Worm (Caenorhabditis elegans) whole organism, young adult: ENCODE data around the gene ZK856.5.

Experiments used
- B0035.1 ChIP-seq: sonication (generic microtip); optimal IDR thresholded peaks from 2 replicates; lab custom pipeline; 2016; ENCODE audit warnings: missing genetic modification characterization, mild to moderate bottlenecking, missing compliant biosample characterization, missing genotype, missing genetic modification reagents
- C06A6.2 ChIP-seq: fragments of 200-800 bp; sonication (Bioruptor generic); conservative IDR thresholded peaks from 2 replicates; pipeline ENCODE4 v1.3.6; 2022; ENCODE audit warnings: missing genetic modification characterization, missing compliant biosample characterization
- D2030.7 ChIP-seq: fragments of 200-800 bp; sonication (Bioruptor generic); IDR thresholded peaks from 2 replicates; pipeline ENCODE4 v1.3.6; 2022; ENCODE audit warnings: missing genetic modification reagents, missing genetic modification characterization, missing compliant biosample characterization
- F22D6.2 ChIP-seq: sonication (generic microtip); optimal IDR thresholded peaks from 2 replicates; lab custom pipeline; 2016; ENCODE audit warnings: mild to moderate bottlenecking, missing genetic modification characterization, missing compliant biosample characterization
- F37B4.10 ChIP-seq: fragments of 200-800 bp; sonication (Bioruptor generic); IDR thresholded peaks from 2 replicates; pipeline ENCODE4 v1.3.6; 2022; ENCODE audit warnings: missing genetic modification characterization, missing compliant biosample characterization
- F39B2.1 ChIP-seq: fragments of 200-800 bp; sonication (Bioruptor generic); IDR thresholded peaks from 2 replicates; pipeline ENCODE4 v1.3.6; 2022; ENCODE audit warnings: missing genetic modification reagents, missing genetic modification characterization, missing compliant biosample characterization
- F52B5.7 ChIP-seq: sonication (generic microtip); optimal IDR thresholded peaks from 2 replicates; lab custom pipeline; 2016; ENCODE audit warnings: mild to moderate bottlenecking, missing genetic modification characterization, missing compliant biosample characterization
- F57A8.1 ChIP-seq: fragments of 200-800 bp; sonication (Bioruptor generic); optimal IDR thresholded peaks from 2 replicates; lab custom pipeline; 2018; ENCODE audit warnings: mild to moderate bottlenecking, missing genetic modification characterization, moderate library complexity, missing compliant biosample characterization
- F57C9.4 ChIP-seq: sonication (generic microtip); optimal IDR thresholded peaks from 2 replicates; lab custom pipeline; 2017; ENCODE audit warnings: mild to moderate bottlenecking, missing genetic modification characterization, missing compliant biosample characterization
- T26A5.8 ChIP-seq: sonication (generic microtip); optimal IDR thresholded peaks from 2 replicates; lab custom pipeline; 2016; ENCODE audit warnings: missing genetic modification characterization, missing compliant biosample characterization
- Y53F4B.3 ChIP-seq: fragments of 200-800 bp; sonication (Bioruptor generic); IDR thresholded peaks from 2 replicates; pipeline ENCODE4 v1.3.6; 2022; ENCODE audit warnings: missing genetic modification reagents, missing genetic modification characterization, missing compliant biosample characterization
- Y53G8AR.9 ChIP-seq: fragments of 200-800 bp; sonication (Bioruptor generic); conservative IDR thresholded peaks from 2 replicates; pipeline ENCODE4 v1.3.6; 2022; ENCODE audit warnings: missing genetic modification reagents, missing genetic modification characterization, missing compliant biosample characterization
- Y56A3A.18 ChIP-seq: fragments of 200-800 bp; sonication (Bioruptor generic); IDR thresholded peaks from 2 replicates; pipeline ENCODE4 v1.3.6; 2022; ENCODE audit warnings: missing genetic modification reagents, missing genetic modification characterization, missing compliant biosample characterization
- Y79H2A.3 ChIP-seq: fragments of 200-800 bp; sonication (Bioruptor generic); conservative IDR thresholded peaks from 2 replicates; pipeline ENCODE4 v1.3.6; 2022; ENCODE audit warnings: missing genetic modification reagents, missing genetic modification characterization, missing compliant biosample characterization
- Y95B8A.8 ChIP-seq: fragments of 200-800 bp; sonication (Bioruptor generic); IDR thresholded peaks from 2 replicates; pipeline ENCODE4 v1.3.6; 2022; ENCODE audit warnings: missing genetic modification reagents, missing genetic modification characterization, missing compliant biosample characterization
- aptf-2 ChIP-seq: fragments of 200-800 bp; sonication (Bioruptor generic); conservative IDR thresholded peaks from 2 replicates; pipeline ENCODE4 v1.3.6; 2022; ENCODE audit warnings: missing genetic modification reagents, missing genetic modification characterization, missing compliant biosample characterization
- atf-7 ChIP-seq: sonication (generic microtip); optimal IDR thresholded peaks from 2 replicates; lab custom pipeline; 2017; ENCODE audit warnings: mild to moderate bottlenecking, missing genetic modification characterization, missing compliant biosample characterization
- attf-3 ChIP-seq: fragments of 200-800 bp; sonication (Bioruptor generic); conservative IDR thresholded peaks from 2 replicates; pipeline ENCODE4 v1.3.6; 2022; ENCODE audit warnings: missing genetic modification reagents, missing genetic modification characterization, missing compliant biosample characterization
- ceh-100 ChIP-seq: fragments of 200-800 bp; sonication (Bioruptor generic); IDR thresholded peaks from 2 replicates; pipeline ENCODE4 v1.3.6; 2022; ENCODE audit warnings: missing genetic modification reagents, missing genetic modification characterization, missing compliant biosample characterization
- ceh-40 ChIP-seq: fragments of 200-800 bp; sonication (Bioruptor generic); IDR thresholded peaks from 2 replicates; pipeline ENCODE4 v1.3.6; 2022; ENCODE audit warnings: missing genetic modification characterization, missing compliant biosample characterization
- ceh-79 ChIP-seq: sonication (generic microtip); optimal IDR thresholded peaks from 2 replicates; lab custom pipeline; 2017; ENCODE audit warnings: mild to moderate bottlenecking, missing genetic modification characterization, missing compliant biosample characterization
- ceh-91 ChIP-seq: fragments of 200-800 bp; sonication (Bioruptor generic); IDR thresholded peaks from 2 replicates; pipeline ENCODE4 v1.3.6; 2022; ENCODE audit warnings: missing genetic modification reagents, missing genetic modification characterization, missing compliant biosample characterization
- dpff-1 ChIP-seq: sonication (generic microtip); optimal IDR thresholded peaks from 2 replicates; lab custom pipeline; 2017; ENCODE audit warnings: mild to moderate bottlenecking, missing genetic modification characterization, missing compliant biosample characterization
- efl-1 ChIP-seq: fragments of 150-350 bp; optimal IDR thresholded peaks from 2 replicates; lab custom pipeline; 2014; ENCODE audit warnings: missing biosample characterization, missing genetic modification reagents, missing genetic modification characterization
- fkh-3 ChIP-seq: sonication (generic microtip); optimal IDR thresholded peaks from 2 replicates; lab custom pipeline; 2016; ENCODE audit warnings: mild to moderate bottlenecking, missing genetic modification characterization, missing compliant biosample characterization
- him-1 ChIP-seq: sonication (generic microtip); optimal IDR thresholded peaks from 2 replicates; lab custom pipeline; 2016; ENCODE audit warnings: missing genotype, missing genetic modification reagents, missing genetic modification characterization, missing compliant biosample characterization
- hlh-12 ChIP-seq: sonication (generic microtip); optimal IDR thresholded peaks from 2 replicates; lab custom pipeline; 2016; ENCODE audit warnings: missing genetic modification characterization, missing compliant biosample characterization
- let-526 ChIP-seq: fragments of 200-800 bp; sonication (Bioruptor generic); IDR thresholded peaks from 2 replicates; pipeline ENCODE4 v1.3.6; 2022; ENCODE audit warnings: missing genetic modification reagents, missing genetic modification characterization, missing compliant biosample characterization
- let-607 ChIP-seq, 2 experiments: fragments of 200-800 bp in 1 of 2; sonication (Bioruptor generic) in 1 of 2; sonication (generic microtip) in 1 of 2; optimal IDR thresholded peaks; 2 replicates each; lab custom pipeline; 2016 to 2018; ENCODE audit warnings: mild to moderate bottlenecking in 2 of 2, missing compliant biosample characterization in 2 of 2, missing genetic modification characterization in 2 of 2, moderate library complexity in 2 of 2, missing genotype in 1 of 2
- lin-26 ChIP-seq: fragments of 200-800 bp; sonication (Bioruptor generic); IDR thresholded peaks from 2 replicates; pipeline ENCODE4 v1.3.6; 2022; ENCODE audit warnings: missing genetic modification reagents, missing genetic modification characterization, missing compliant biosample characterization
- madf-8 ChIP-seq: fragments of 200-800 bp; sonication (Bioruptor generic); conservative IDR thresholded peaks from 2 replicates; pipeline ENCODE4 v1.3.6; 2022; ENCODE audit warnings: missing genetic modification reagents, missing genetic modification characterization, missing compliant biosample characterization
- mes-4 ChIP-seq: sonication (generic microtip); optimal IDR thresholded peaks from 2 replicates; lab custom pipeline; 2016; ENCODE audit warnings: missing genotype, missing genetic modification characterization, missing compliant biosample characterization
- nhr-120 ChIP-seq: fragments of 200-800 bp; sonication (Bioruptor generic); IDR thresholded peaks from 2 replicates; pipeline ENCODE4 v1.3.6; 2022; ENCODE audit warnings: missing genetic modification characterization, missing compliant biosample characterization
- nhr-179 ChIP-seq: sonication (generic microtip); optimal IDR thresholded peaks from 2 replicates; lab custom pipeline; 2016; ENCODE audit warnings: mild to moderate bottlenecking, missing genetic modification characterization, missing compliant biosample characterization
- nhr-80 ChIP-seq: sonication (generic microtip); optimal IDR thresholded peaks from 2 replicates; lab custom pipeline; 2016; ENCODE audit warnings: missing genetic modification characterization, missing compliant biosample characterization
- pbrm-1 ChIP-seq: fragments of 200-800 bp; sonication (Bioruptor generic); IDR thresholded peaks from 2 replicates; pipeline ENCODE4 v1.3.6; 2022; ENCODE audit warnings: missing genetic modification reagents, missing genetic modification characterization, missing compliant biosample characterization
- pha-4 ChIP-seq: fragments of 150-350 bp; sonication (generic microtip); optimal IDR thresholded peaks from 2 replicates; lab custom pipeline; 2014; ENCODE audit warnings: missing biosample characterization, missing genetic modification reagents, missing genetic modification characterization
- rec-8 ChIP-seq, 2 experiments: sonication (generic microtip); optimal IDR thresholded peaks; 2 replicates each; lab custom pipeline; 2016; ENCODE audit warnings: mild to moderate bottlenecking in 2 of 2, missing genetic modification characterization in 2 of 2, missing genetic modification reagents in 2 of 2, missing genotype in 2 of 2, missing biosample characterization in 1 of 2, missing compliant biosample characterization in 1 of 2, moderate library complexity in 1 of 2
- repo-1 ChIP-seq: sonication (generic microtip); optimal IDR thresholded peaks from 2 replicates; lab custom pipeline; 2017; ENCODE audit warnings: mild to moderate bottlenecking, missing genetic modification characterization, missing compliant biosample characterization
- sea-2 ChIP-seq: fragments of 200-800 bp; sonication (Bioruptor generic); IDR thresholded peaks from 2 replicates; pipeline ENCODE4 v1.3.6; 2022; ENCODE audit warnings: missing genetic modification characterization, missing compliant biosample characterization
- snpc-3.4 ChIP-seq: sonication (generic microtip); optimal IDR thresholded peaks from 2 replicates; lab custom pipeline; 2017; ENCODE audit warnings: missing genetic modification characterization, mild to moderate bottlenecking, missing compliant biosample characterization, antibody characterized with exemption, moderate library complexity, missing genotype, missing genetic modification reagents
- tbp1 ChIP-seq: fragments of 200-800 bp; sonication (Bioruptor generic); optimal IDR thresholded peaks from 2 replicates; lab custom pipeline; 2018; ENCODE audit warnings: mild to moderate bottlenecking, missing genetic modification characterization, missing compliant biosample characterization
- tlf-1 ChIP-seq: fragments of 200-800 bp; sonication (Bioruptor generic); optimal IDR thresholded peaks from 2 replicates; lab custom pipeline; 2018; ENCODE audit warnings: mild to moderate bottlenecking, missing genetic modification characterization, missing compliant biosample characterization
- unc-130 ChIP-seq: sonication (generic microtip); optimal IDR thresholded peaks from 2 replicates; lab custom pipeline; 2016; ENCODE audit warnings: missing genetic modification reagents, missing genetic modification characterization, missing compliant biosample characterization
- xnd-1 ChIP-seq: sonication (generic microtip); optimal IDR thresholded peaks from 2 replicates; lab custom pipeline; 2016; ENCODE audit warnings: missing genotype, missing genetic modification reagents, missing genetic modification characterization, missing compliant biosample characterization
- zfh-2 ChIP-seq: fragments of 200-800 bp; sonication (Bioruptor generic); conservative IDR thresholded peaks from 2 replicates; pipeline ENCODE4 v1.3.6; 2022; ENCODE audit warnings: missing genetic modification reagents, missing genetic modification characterization, missing compliant biosample characterization
- zim-3 ChIP-seq: sonication (generic microtip); optimal IDR thresholded peaks from 2 replicates; lab custom pipeline; 2017; ENCODE audit warnings: mild to moderate bottlenecking, missing genetic modification characterization, moderate library complexity, missing compliant biosample characterization
- ztf-3 ChIP-seq: fragments of 200-800 bp; sonication (Bioruptor generic); optimal IDR thresholded peaks from 2 replicates; lab custom pipeline; 2018; ENCODE audit warnings: mild to moderate bottlenecking, missing genetic modification characterization, missing compliant biosample characterization

The ZK856.5 gene

ce11 chrV:10238665-10239064 lies 48.7 kb upstream of the ZK856.5 start, which contains the start of gene fubl-1 (continued):
- TF ChIP-seq mes-4 (tag; lab: Kevin White, UChicago) (no peak), D2030.7 (GFP tag; lab: Robert Waterston, UW) (peak; percentile 49; the same call in 1 of the 2 replicates), Y53G8AR.9 (no peak), rec-8 (tag; optimal IDR thresholded peaks at IDR 0.05; lab: Kevin White, UChicago) (no peak), C06A6.2 (GFP tag; lab: Robert Waterston, UW) (no peak), F52B5.7 (tag; lab: Kevin White, UChicago) (no peak), pbrm-1 (GFP tag; lab: Robert Waterston, UW) (no peak), attf-3 (GFP tag; lab: Robert Waterston, UW) (no peak), Y79H2A.3 (no peak), F37B4.10 (no peak), madf-8 (GFP tag; lab: Robert Waterston, UW) (peak; percentile 71), hlh-12 (no peak), tbp1 (no peak), ceh-100 (GFP tag; lab: Robert Waterston, UW) (no peak), efl-1 (GFP tag; lab: Kevin White, UChicago) (peak; percentile 14), nhr-179 (tag; lab: Kevin White, UChicago) (no peak), let-607 (tag; optimal IDR thresholded peaks at IDR 0.05; lab: Kevin White, UChicago) (no peak), zfh-2 (no peak), unc-130 (GFP tag; lab: Kevin White, UChicago) (no peak), snpc-3.4 (tag; lab: Kevin White, UChicago) (no peak), nhr-80 (tag; lab: Kevin White, UChicago) (no peak), Y95B8A.8 (GFP tag; lab: Robert Waterston, UW) (no peak), F22D6.2 (tag; lab: Kevin White, UChicago) (no peak), zim-3 (tag; lab: Kevin White, UChicago) (no peak)

DNA sequence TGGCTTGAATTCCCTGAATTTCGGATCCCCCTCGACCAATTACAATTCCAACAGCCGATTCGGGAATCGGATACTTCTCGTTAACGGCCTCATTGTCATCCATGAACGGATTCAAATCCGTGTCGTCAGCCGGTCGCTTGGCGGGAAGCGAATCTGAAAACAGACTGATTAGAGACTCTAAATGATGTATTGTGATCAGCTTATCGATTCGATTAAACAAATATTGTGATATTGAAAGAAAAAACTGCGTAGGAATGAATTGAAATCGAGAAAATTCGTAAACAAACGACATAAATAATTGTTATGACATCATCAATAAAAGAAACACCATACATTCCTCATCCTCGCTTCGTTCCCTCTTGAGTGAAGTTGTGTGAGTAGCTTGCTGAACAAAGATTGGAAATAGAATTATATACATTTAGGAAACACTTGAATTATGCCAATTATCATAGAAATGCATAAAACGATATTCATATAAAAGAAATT lies 48.1 kb upstream of the ZK856.5 start:
- TF ChIP-seq B0035.1 (tag; lab: Kevin White, UChicago) (peak; percentile 10), pha-4 (tag; lab: Kevin White, UChicago) (no peak), nhr-120 (no peak), dpff-1 (tag; lab: Kevin White, UChicago) (peak; percentile 93), nhr-179 (tag; lab: Kevin White, UChicago) (no peak), F57C9.4 (no peak), ceh-100 (GFP tag; lab: Robert Waterston, UW) (no peak), efl-1 (GFP tag; lab: Kevin White, UChicago) (no peak), T26A5.8 (tag; lab: Kevin White, UChicago) (peak; percentile 60), him-1 (tag; lab: Kevin White, UChicago) (no peak), F57A8.1 (GFP tag; lab: Kevin White, UChicago) (no peak), ceh-91 (peak; percentile 14; the same call in 1 of the 2 replicates), F39B2.1 (no peak; the same call in 1 of the 2 replicates), fkh-3 (tag; lab: Kevin White, UChicago) (peak; percentile 54), Y53F4B.3 (GFP tag; lab: Robert Waterston, UW) (no peak), repo-1 (tag; lab: Kevin White, UChicago) (no peak), ceh-40 (GFP tag; lab: Robert Waterston, UW) (no peak), Y56A3A.18 (GFP tag; lab: Robert Waterston, UW) (peak; percentile 59), rec-8 (tag; optimal IDR thresholded peaks at IDR 0.05; lab: Kevin White, UChicago) (peak in 1 of 2 experiments; percentile 0), zim-3 (tag; lab: Kevin White, UChicago) (peak; percentile 4), ztf-3 (GFP tag; lab: Kevin White, UChicago) (no peak), sea-2 (GFP tag; lab: Robert Waterston, UW) (no peak), atf-7 (tag; lab: Kevin White, UChicago) (peak; percentile 73), xnd-1 (tag; lab: Kevin White, UChicago) (peak; percentile 28), tlf-1 (GFP tag; lab: Kevin White, UChicago) (peak; percentile 1), aptf-2 (GFP tag; lab: Robert Waterston, UW) (no peak), ceh-79 (tag; lab: Kevin White, UChicago) (peak; percentile 83), Y79H2A.3 (peak; percentile 95), let-526 (GFP tag; lab: Robert Waterston, UW) (no peak), lin-26 (GFP tag; lab: Robert Waterston, UW) (peak; percentile 64)
